Fruit fly (Drosophila melanogaster) whole organism, embryonic: Measurements from ENCODE around the gene CG8369.

ENCODE experiments used
- Bdp1 ChIP-seq: fragments of 200-800 bp; sonication (Bioruptor generic); optimal IDR thresholded peaks from 3 replicates; lab custom pipeline; 2016; ENCODE audit warnings: missing biosample characterization, missing genetic modification characterization
- Blimp-1 ChIP-seq: fragments of 200-800 bp; sonication (Bioruptor generic); optimal IDR thresholded peaks from 3 replicates; lab custom pipeline; 2018; ENCODE audit warnings: missing biosample characterization, missing genetic modification characterization, mild to moderate bottlenecking, moderate library complexity, missing genetic modification reagents
- CG1024 ChIP-seq: fragments of 200-800 bp; sonication (Bioruptor generic); IDR thresholded peaks from 2 replicates; pipeline ENCODE4 v1.3.6; 2022; ENCODE audit warnings: missing biosample characterization, missing genetic modification characterization
- CG12744 ChIP-seq: fragments of 200-800 bp; sonication (Bioruptor generic); optimal IDR thresholded peaks from 2 replicates; lab custom pipeline; 2016; ENCODE audit warnings: missing biosample characterization, missing genetic modification characterization
- CG15514 ChIP-seq: fragments of 200-800 bp; sonication (Bioruptor generic); optimal IDR thresholded peaks from 3 replicates; lab custom pipeline; 2017; ENCODE audit warnings: missing biosample characterization, missing genetic modification characterization, mild to moderate bottlenecking, moderate library complexity, missing genetic modification reagents
- CG2199 ChIP-seq: fragments of 200-800 bp; sonication (Bioruptor generic); IDR thresholded peaks from 3 replicates; pipeline ENCODE4 v1.3.6; 2022; ENCODE audit warnings: missing biosample characterization, missing genetic modification characterization
- CG3065 ChIP-seq: fragments of 200-800 bp; sonication (Bioruptor generic); optimal IDR thresholded peaks from 2 replicates; lab custom pipeline; 2016; ENCODE audit warnings: missing biosample characterization, missing genetic modification characterization
- CG3281 ChIP-seq: fragments of 200-800 bp; sonication (Bioruptor generic); optimal IDR thresholded peaks from 3 replicates; lab custom pipeline; 2017; ENCODE audit warnings: missing biosample characterization, mild to moderate bottlenecking, missing genetic modification characterization
- CG4424 ChIP-seq: fragments of 200-800 bp; sonication (Bioruptor generic); optimal IDR thresholded peaks from 3 replicates; lab custom pipeline; 2016; ENCODE audit warnings: missing biosample characterization, missing genetic modification characterization
- CG5953 ChIP-seq: fragments of 200-800 bp; sonication (Bioruptor generic); IDR thresholded peaks from 2 replicates; pipeline ENCODE4 v1.3.6; 2022; ENCODE audit warnings: missing biosample characterization, missing genetic modification characterization
- CG8281 ChIP-seq: fragments of 200-800 bp; sonication (Bioruptor generic); optimal IDR thresholded peaks from 2 replicates; lab custom pipeline; 2018; ENCODE audit warnings: missing biosample characterization, mild to moderate bottlenecking, missing genetic modification characterization, moderate library complexity
- CG8924 ChIP-seq: fragments of 200-800 bp; optimal IDR thresholded peaks from 3 replicates; lab custom pipeline; 2019; ENCODE audit warnings: missing biosample characterization, mild to moderate bottlenecking, missing genetic modification characterization, moderate library complexity
- CHES-1-like ChIP-seq: fragments of 200-800 bp; sonication (Bioruptor generic); optimal IDR thresholded peaks from 2 replicates; lab custom pipeline; 2016; ENCODE audit warnings: missing biosample characterization, missing genetic modification characterization
- D ChIP-seq, 2 experiments: fragments of 200-800 bp in 1 of 2; fragments of >200 bp in 1 of 2; sonication (Bioruptor generic) in 1 of 2; optimal IDR thresholded peaks; 2 replicates in 1 of 2; 3 replicates in 1 of 2; lab custom pipeline; 2017; ENCODE audit warnings: mild to moderate bottlenecking in 1 of 2, missing biosample characterization in 1 of 2, missing genetic modification characterization in 1 of 2, missing genetic modification reagents in 1 of 2
- E2f2 ChIP-seq: fragments of 200-800 bp; sonication (Bioruptor generic); IDR thresholded peaks from 2 replicates; pipeline ENCODE4 v1.3.6; 2022; ENCODE audit warnings: missing biosample characterization, missing genetic modification characterization
- Fer1 ChIP-seq: fragments of 200-800 bp; sonication (Bioruptor generic); optimal IDR thresholded peaks from 2 replicates; lab custom pipeline; 2017; ENCODE audit warnings: missing biosample characterization, mild to moderate bottlenecking, missing genetic modification characterization
- GATAe ChIP-seq: fragments of 200-800 bp; sonication (Bioruptor generic); conservative IDR thresholded peaks from 2 replicates; pipeline ENCODE4 v1.3.6; 2022; ENCODE audit warnings: missing biosample characterization, missing genetic modification characterization
- HHEX ChIP-seq: fragments of 200-800 bp; sonication (Bioruptor generic); optimal IDR thresholded peaks from 3 replicates; lab custom pipeline; 2017; ENCODE audit warnings: missing biosample characterization, mild to moderate bottlenecking, missing genetic modification characterization, missing genetic modification reagents
- Hmr ChIP-seq: fragments of 200-800 bp; sonication (Bioruptor generic); optimal IDR thresholded peaks from 3 replicates; lab custom pipeline; 2017; ENCODE audit warnings: mild to moderate bottlenecking, missing biosample characterization, missing genetic modification reagents, missing genetic modification characterization
- Hr78 ChIP-seq, 2 experiments: fragments of 200-800 bp in 1 of 2; fragments of >200 bp in 1 of 2; sonication (Bioruptor generic) in 1 of 2; optimal IDR thresholded peaks; 2 replicates each; lab custom pipeline; 2017 to 2019; ENCODE audit warnings: missing biosample characterization in 2 of 2, missing genetic modification characterization in 2 of 2, mild to moderate bottlenecking in 1 of 2, moderate library complexity in 1 of 2
- Jarid2 ChIP-seq: fragments of 200-800 bp; sonication (Bioruptor generic); optimal IDR thresholded peaks from 3 replicates; lab custom pipeline; 2017; ENCODE audit warnings: mild to moderate bottlenecking, missing biosample characterization, missing genetic modification reagents, missing genetic modification characterization
- MTF-1 ChIP-seq: fragments of 200-800 bp; sonication (Bioruptor generic); optimal IDR thresholded peaks from 2 replicates; lab custom pipeline; 2018; ENCODE audit warnings: missing biosample characterization, mild to moderate bottlenecking, missing genetic modification characterization, borderline replicate concordance
- Rfx ChIP-seq: fragments of 200-800 bp; sonication (Bioruptor generic); IDR thresholded peaks from 2 replicates; pipeline ENCODE4 v1.3.6; 2022; ENCODE audit warnings: missing biosample characterization, missing genetic modification characterization
- Rx ChIP-seq: fragments of 200-800 bp; sonication (Bioruptor generic); IDR thresholded peaks from 2 replicates; pipeline ENCODE4 v1.3.6; 2022; ENCODE audit warnings: missing biosample characterization, missing genetic modification characterization
- Side ChIP-seq: fragments of 200-800 bp; sonication (Bioruptor generic); optimal IDR thresholded peaks from 2 replicates; lab custom pipeline; 2016; ENCODE audit warnings: missing biosample characterization, missing genetic modification characterization
- Sin3A ChIP-seq: fragments of >200 bp; optimal IDR thresholded peaks from 2 replicates; lab custom pipeline; 2018
- Six4 ChIP-seq: fragments of 200-800 bp; sonication (Bioruptor generic); optimal IDR thresholded peaks from 2 replicates; lab custom pipeline; 2016; ENCODE audit warnings: missing biosample characterization, missing genetic modification characterization
- Sry-β ChIP-seq: fragments of 200-800 bp; sonication (Bioruptor generic); optimal IDR thresholded peaks from 2 replicates; lab custom pipeline; 2018; ENCODE audit warnings: missing biosample characterization, mild to moderate bottlenecking, missing genetic modification characterization, moderate library complexity
- Stat92E ChIP-seq, 3 experiments: fragments of >200 bp in 2 of 3; fragments of 200-800 bp in 1 of 3; sonication (Bioruptor generic) in 1 of 3; optimal IDR thresholded peaks; 2 replicates each; lab custom pipeline; 2017 to 2019; ENCODE audit warnings: missing biosample characterization in 3 of 3, missing genetic modification characterization in 3 of 3, mild to moderate bottlenecking in 1 of 3, moderate library complexity in 1 of 3
- ase ChIP-seq: fragments of 200-800 bp; sonication (Bioruptor generic); IDR thresholded peaks from 3 replicates; pipeline ENCODE4 v1.3.6; 2022; ENCODE audit warnings: missing biosample characterization, missing genetic modification characterization
- bab2 ChIP-seq: fragments of 200-800 bp; sonication (Bioruptor generic); optimal IDR thresholded peaks from 2 replicates; lab custom pipeline; 2016; ENCODE audit warnings: missing biosample characterization, missing genetic modification characterization
- bbx ChIP-seq: fragments of 200-800 bp; sonication (Bioruptor generic); IDR thresholded peaks from 2 replicates; pipeline ENCODE4 v1.3.6; 2022; ENCODE audit warnings: missing biosample characterization, missing genetic modification characterization; ENCODE audit not compliant: partially characterized antibody
- cato ChIP-seq: fragments of 200-800 bp; sonication (Bioruptor generic); optimal IDR thresholded peaks from 2 replicates; lab custom pipeline; 2016; ENCODE audit warnings: missing biosample characterization, missing genetic modification characterization, borderline replicate concordance
- dan ChIP-seq: fragments of 200-800 bp; sonication (Bioruptor generic); IDR thresholded peaks from 2 replicates; pipeline ENCODE4 v1.3.6; 2022; ENCODE audit warnings: missing biosample characterization, missing genetic modification characterization
- fd64A ChIP-seq: fragments of 200-800 bp; sonication (Bioruptor generic); optimal IDR thresholded peaks from 3 replicates; lab custom pipeline; 2018; ENCODE audit warnings: missing biosample characterization, mild to moderate bottlenecking, missing genetic modification characterization
- fd96Cb ChIP-seq: fragments of 200-800 bp; sonication (Bioruptor generic); optimal IDR thresholded peaks from 2 replicates; lab custom pipeline; 2018; ENCODE audit warnings: missing biosample characterization, mild to moderate bottlenecking, missing genetic modification characterization, moderate library complexity
- gro ChIP-seq: fragments of 200-800 bp; sonication (Bioruptor generic); optimal IDR thresholded peaks from 2 replicates; lab custom pipeline; 2016; ENCODE audit warnings: missing biosample characterization, missing genetic modification characterization
- ham ChIP-seq: fragments of 200-800 bp; sonication (Bioruptor generic); IDR thresholded peaks from 2 replicates; pipeline ENCODE4 v1.3.6; 2022; ENCODE audit warnings: missing biosample characterization, missing genetic modification characterization
- jumu ChIP-seq: fragments of 200-800 bp; sonication (Bioruptor generic); optimal IDR thresholded peaks from 3 replicates; lab custom pipeline; 2016; ENCODE audit warnings: missing biosample characterization, missing genetic modification characterization
- lov ChIP-seq, 2 experiments: fragments of 200-800 bp in 1 of 2; fragments of >200 bp in 1 of 2; sonication (Bioruptor generic) in 1 of 2; IDR thresholded peaks in 1 of 2; optimal IDR thresholded peaks in 1 of 2; 2 replicates in 1 of 2; 3 replicates in 1 of 2; pipeline versions ENCODE4 v1.3.6 to Lab custom; 2017 to 2022; ENCODE audit warnings: missing biosample characterization in 1 of 2, missing genetic modification characterization in 1 of 2
- pb ChIP-seq: fragments of 200-800 bp; sonication (Bioruptor generic); optimal IDR thresholded peaks from 3 replicates; lab custom pipeline; 2016; ENCODE audit warnings: missing biosample characterization, missing genetic modification characterization
- repo ChIP-seq: fragments of 200-800 bp; sonication (Bioruptor generic); optimal IDR thresholded peaks from 2 replicates; lab custom pipeline; 2016; ENCODE audit warnings: missing biosample characterization, missing genetic modification characterization
- row ChIP-seq: fragments of 200-800 bp; sonication (Bioruptor generic); IDR thresholded peaks from 3 replicates; pipeline ENCODE4 v1.3.6; 2022; ENCODE audit warnings: missing biosample characterization, missing genetic modification characterization
- sens ChIP-seq: fragments of 200-800 bp; sonication (Bioruptor generic); peaks from one replicate; lab custom pipeline; 2016; ENCODE audit warnings: missing biosample characterization, missing genetic modification characterization
- sna ChIP-seq: fragments of 200-800 bp; sonication (Bioruptor generic); IDR thresholded peaks from 2 replicates; pipeline ENCODE4 v1.3.6; 2022; ENCODE audit warnings: missing biosample characterization, missing genetic modification characterization; ENCODE audit not compliant: partially characterized antibody
- tna ChIP-seq: fragments of 200-800 bp; sonication (Bioruptor generic); IDR thresholded peaks from 2 replicates; pipeline ENCODE4 v1.3.6; 2022; ENCODE audit warnings: missing biosample characterization, missing genetic modification characterization; ENCODE audit not compliant: partially characterized antibody
- toy ChIP-seq: fragments of 200-800 bp; sonication (Bioruptor generic); IDR thresholded peaks from 2 replicates; pipeline ENCODE4 v1.3.6; 2022; ENCODE audit warnings: missing biosample characterization, missing genetic modification characterization
- tup ChIP-seq: fragments of 200-800 bp; sonication (Bioruptor generic); optimal IDR thresholded peaks from 2 replicates; lab custom pipeline; 2016; ENCODE audit warnings: missing biosample characterization, mild to moderate bottlenecking, missing genetic modification characterization, moderate library complexity
- vvl ChIP-seq: fragments of 200-800 bp; sonication (Bioruptor generic); IDR thresholded peaks from 2 replicates; pipeline ENCODE4 v1.3.6; 2022; ENCODE audit warnings: missing biosample characterization, missing genetic modification characterization

CG8369 gene

DNA sequence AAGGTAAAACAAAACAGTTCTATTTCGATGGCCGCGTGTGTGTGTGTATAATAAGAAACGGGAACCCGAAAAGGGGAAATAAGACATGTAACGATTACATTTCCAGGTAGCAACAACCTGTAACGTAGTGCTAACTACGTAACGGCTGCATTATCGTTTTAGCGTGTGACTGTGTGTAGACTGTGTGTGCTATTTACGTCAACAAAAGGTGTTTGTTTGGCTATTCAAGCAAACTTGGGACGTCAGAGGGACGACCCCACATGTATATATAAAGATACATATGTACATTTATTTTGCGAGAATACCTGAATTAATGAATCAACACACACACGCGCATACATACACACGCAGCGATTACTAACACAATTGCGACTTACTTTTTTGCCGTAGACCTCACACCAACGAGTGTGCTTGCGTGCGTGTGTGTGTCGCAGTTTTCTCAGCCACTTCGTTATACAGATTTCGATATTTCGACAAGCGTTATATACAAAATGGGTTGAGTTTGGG, 2.2 kb upstream of the CG8369 start (continued):
- TF ChIP-seq CG5953 = no peak
- peak; percentile 90 for TF ChIP-seq sens (GFP tag; lab: Kevin White, UChicago)
- TF ChIP-seq bab2 = no peak
- TF ChIP-seq CG12744 (GFP tag; lab: Kevin White, UChicago) = peak; percentile 20
- TF ChIP-seq Six4 (GFP tag; lab: Kevin White, UChicago) = no peak
- no peak for TF ChIP-seq toy (GFP tag; lab: Robert Waterston, UW)
- TF ChIP-seq Side (GFP tag; lab: Kevin White, UChicago) = peak; percentile 20
- TF ChIP-seq jumu (GFP tag; lab: Kevin White, UChicago) = no peak
- peak; percentile 48 for TF ChIP-seq Hmr (GFP tag; lab: Kevin White, UChicago)
- TF ChIP-seq CG15514 (GFP tag; lab: Kevin White, UChicago) = peak; percentile 41
- TF ChIP-seq CG1024 (GFP tag; lab: Robert Waterston, UW) = no peak
- TF ChIP-seq HHEX (GFP tag; lab: Kevin White, UChicago) = peak; percentile 14
- no peak for TF ChIP-seq fd96Cb (tag; lab: Kevin White, UChicago)
- TF ChIP-seq row (GFP tag; lab: Robert Waterston, UW) = peak; percentile 23; the same call in 1 of the 3 replicates
- TF ChIP-seq dan (GFP tag; lab: Robert Waterston, UW) = no peak
- TF ChIP-seq tna (GFP tag; lab: Robert Waterston, UW) = no peak
- TF ChIP-seq pb = peak; percentile 31
- no peak for TF ChIP-seq CG8924 (tag; lab: Kevin White, UChicago)
- TF ChIP-seq E2f2 = peak; percentile 19; the same call in 1 of the 2 replicates
- TF ChIP-seq repo (GFP tag; lab: Kevin White, UChicago) = no peak
- TF ChIP-seq Stat92E (GFP tag; optimal IDR thresholded peaks at IDR 0.05; lab: Kevin White, UChicago) = no peak
- no peak for TF ChIP-seq Bdp1
- no peak for TF ChIP-seq D (optimal IDR thresholded peaks at IDR 0.05; lab: Kevin White, UChicago)
- no peak for TF ChIP-seq D (GFP tag; optimal IDR thresholded peaks at IDR 0.05; lab: Kevin White, UChicago)
- no peak for TF ChIP-seq Rx (GFP tag; lab: Robert Waterston, UW)
- TF ChIP-seq GATAe (GFP tag; lab: Robert Waterston, UW) = no peak
- no peak for TF ChIP-seq cato (GFP tag; lab: Kevin White, UChicago)
- no peak for TF ChIP-seq CG8281 (tag; lab: Kevin White, UChicago)
- no peak for TF ChIP-seq gro
- TF ChIP-seq CG3281 = peak; percentile 21
- no peak for TF ChIP-seq Hr78 (GFP tag; optimal IDR thresholded peaks at IDR 0.05; lab: Kevin White, UChicago)
- TF ChIP-seq CHES-1-like (GFP tag; lab: Kevin White, UChicago) = peak; percentile 32
- TF ChIP-seq CG4424 = no peak
- no peak for TF ChIP-seq lov (optimal IDR thresholded peaks at IDR 0.05; lab: Kevin White, UChicago)
- TF ChIP-seq lov (GFP tag; IDR thresholded peaks at IDR 0.05; lab: Robert Waterston, UW) = no peak
- peak; percentile 42; the same call in 2 of the 3 replicates for TF ChIP-seq CG2199 (GFP tag; lab: Robert Waterston, UW)
- TF ChIP-seq Jarid2 = peak; percentile 14
- no peak for TF ChIP-seq ase (GFP tag; lab: Robert Waterston, UW)
- no peak for TF ChIP-seq tup
- TF ChIP-seq Blimp-1 (GFP tag; lab: Kevin White, UChicago) = no peak
- TF ChIP-seq vvl (GFP tag; lab: Robert Waterston, UW) = 0 out of 2 replicates have a peak, but pooled peaks have one; percentile 45
- no peak for TF ChIP-seq Sin3A (lab: Kevin White, UChicago)
- no peak for TF ChIP-seq sna (GFP tag; lab: Robert Waterston, UW)
- peak; percentile 51 for TF ChIP-seq fd64A (GFP tag; lab: Kevin White, UChicago)
- TF ChIP-seq Sry-β (GFP tag; lab: Kevin White, UChicago) = no peak
- peak; percentile 55 for TF ChIP-seq Fer1
- TF ChIP-seq Rfx (GFP tag; lab: Robert Waterston, UW) = peak; percentile 47; the same call in 1 of the 2 replicates
- TF ChIP-seq bbx = no peak
- TF ChIP-seq ham (GFP tag; lab: Robert Waterston, UW) = no peak
- no peak for TF ChIP-seq CG3065 (GFP tag; lab: Kevin White, UChicago)
- peak; percentile 2 for TF ChIP-seq MTF-1 (GFP tag; lab: Kevin White, UChicago)
